Fruit fly (Drosophila melanogaster) whole organism, prepupa: Measurements from ENCODE around the gene CG16985.

Experiments
- Blimp-1 ChIP-seq: fragments of 200-800 bp; sonication (Bioruptor generic); optimal IDR thresholded peaks from 3 replicates; lab custom pipeline; 2017; ENCODE audit warnings: missing biosample characterization, missing genetic modification characterization, mild to moderate bottlenecking, moderate library complexity, missing genetic modification reagents
- CG10631 ChIP-seq: fragments of 200-800 bp; sonication (Bioruptor generic); optimal IDR thresholded peaks from 2 replicates; lab custom pipeline; 2016; ENCODE audit warnings: missing biosample characterization, missing genetic modification characterization
- CG11294 ChIP-seq: fragments of 200-800 bp; sonication (Bioruptor generic); IDR thresholded peaks from 2 replicates; pipeline ENCODE4 v1.3.6; 2022; ENCODE audit warnings: missing biosample characterization, missing genetic modification characterization
- CG11762 ChIP-seq: fragments of 200-800 bp; sonication (Bioruptor generic); optimal IDR thresholded peaks from 3 replicates; lab custom pipeline; 2016; ENCODE audit warnings: missing biosample characterization, missing genetic modification characterization; ENCODE audit not compliant: insufficient read depth
- CG11902 ChIP-seq: fragments of 200-800 bp; sonication (Bioruptor generic); optimal IDR thresholded peaks from 3 replicates; lab custom pipeline; 2016; ENCODE audit warnings: missing biosample characterization, missing genetic modification characterization
- CG15336 ChIP-seq: fragments of 200-800 bp; sonication (Bioruptor generic); IDR thresholded peaks from 2 replicates; pipeline ENCODE4 v1.3.6; 2022; ENCODE audit warnings: missing biosample characterization, missing genetic modification characterization
- CG1621 ChIP-seq: fragments of 200-800 bp; sonication (Bioruptor generic); optimal IDR thresholded peaks from 3 replicates; lab custom pipeline; 2018; ENCODE audit warnings: missing biosample characterization, mild to moderate bottlenecking, missing genetic modification characterization
- CG16779 ChIP-seq: fragments of 200-800 bp; sonication (Bioruptor generic); optimal IDR thresholded peaks from 3 replicates; lab custom pipeline; 2017; ENCODE audit warnings: missing biosample characterization, mild to moderate bottlenecking, missing genetic modification characterization
- CG3032 ChIP-seq: fragments of 200-800 bp; optimal IDR thresholded peaks from 2 replicates; lab custom pipeline; 2019; ENCODE audit warnings: missing biosample characterization, mild to moderate bottlenecking, missing genetic modification characterization, moderate library complexity
- CG31627 ChIP-seq: fragments of 200-800 bp; sonication (Bioruptor generic); optimal IDR thresholded peaks from 3 replicates; lab custom pipeline; 2016; ENCODE audit warnings: missing biosample characterization, missing genetic modification characterization
- CG32006 ChIP-seq: fragments of 200-800 bp; sonication (Bioruptor generic); optimal IDR thresholded peaks from 3 replicates; lab custom pipeline; 2017; ENCODE audit warnings: missing biosample characterization, mild to moderate bottlenecking, missing genetic modification characterization
- CG34406 ChIP-seq: fragments of 200-800 bp; sonication (Bioruptor generic); optimal IDR thresholded peaks from 3 replicates; lab custom pipeline; 2016; ENCODE audit warnings: missing biosample characterization, missing genetic modification characterization
- CG3919 ChIP-seq: fragments of 200-800 bp; sonication (Bioruptor generic); optimal IDR thresholded peaks from 3 replicates; lab custom pipeline; 2016; ENCODE audit warnings: missing biosample characterization, missing genetic modification characterization
- CG4318 ChIP-seq: fragments of 200-800 bp; sonication (Bioruptor generic); optimal IDR thresholded peaks from 3 replicates; lab custom pipeline; 2017; ENCODE audit warnings: missing biosample characterization, mild to moderate bottlenecking, missing genetic modification characterization
- CG7368 ChIP-seq: fragments of 200-800 bp; sonication (Bioruptor generic); optimal IDR thresholded peaks from 3 replicates; lab custom pipeline; 2016; ENCODE audit warnings: missing biosample characterization, missing genetic modification characterization
- CG8119 ChIP-seq: fragments of 200-800 bp; sonication (Bioruptor generic); IDR thresholded peaks from 3 replicates; pipeline ENCODE4 v1.3.6; 2022; ENCODE audit warnings: missing biosample characterization, missing genetic modification characterization
- CG8319 ChIP-seq: fragments of 200-800 bp; sonication (Bioruptor generic); optimal IDR thresholded peaks from 3 replicates; lab custom pipeline; 2016; ENCODE audit warnings: missing biosample characterization, missing genetic modification characterization
- CG8632 ChIP-seq: fragments of 200-800 bp; sonication (Bioruptor generic); optimal IDR thresholded peaks from 3 replicates; lab custom pipeline; 2016; ENCODE audit warnings: missing biosample characterization, missing genetic modification characterization
- CG9139 ChIP-seq: fragments of 200-800 bp; sonication (Bioruptor generic); optimal IDR thresholded peaks from 3 replicates; lab custom pipeline; 2017; ENCODE audit warnings: missing biosample characterization, mild to moderate bottlenecking, missing genetic modification characterization
- Eip75B ChIP-seq: fragments of 200-800 bp; sonication (Bioruptor generic); optimal IDR thresholded peaks from 3 replicates; lab custom pipeline; 2016; ENCODE audit warnings: missing biosample characterization, missing genetic modification characterization
- Eip78C ChIP-seq: fragments of 200-800 bp; sonication (Bioruptor generic); peaks from one replicate; lab custom pipeline; 2016; ENCODE audit warnings: missing biosample characterization, missing genetic modification characterization
- Eip93F ChIP-seq: fragments of 200-800 bp; sonication (Bioruptor generic); optimal IDR thresholded peaks from 2 replicates; lab custom pipeline; 2016; ENCODE audit warnings: missing biosample characterization, mild to moderate bottlenecking, missing genetic modification characterization
- Ets21C ChIP-seq: fragments of 200-800 bp; sonication (Bioruptor generic); optimal IDR thresholded peaks from 3 replicates; lab custom pipeline; 2016; ENCODE audit warnings: missing biosample characterization, missing genetic modification characterization
- Ets96B ChIP-seq: fragments of 200-800 bp; optimal IDR thresholded peaks from 2 replicates; lab custom pipeline; 2019; ENCODE audit warnings: missing biosample characterization, mild to moderate bottlenecking, missing genetic modification characterization, moderate library complexity
- Gug ChIP-seq: fragments of 200-800 bp; sonication (Bioruptor generic); IDR thresholded peaks from 2 replicates; pipeline ENCODE4 v1.3.6; 2022; ENCODE audit warnings: missing biosample characterization, missing genetic modification characterization
- Hr38 ChIP-seq: sonication (Bioruptor generic); optimal IDR thresholded peaks from 2 replicates; lab custom pipeline; 2016; ENCODE audit warnings: missing biosample characterization, missing genetic modification characterization
- Met ChIP-seq: fragments of 200-800 bp; sonication (Bioruptor generic); optimal IDR thresholded peaks from 3 replicates; lab custom pipeline; 2016; ENCODE audit warnings: missing biosample characterization, missing genetic modification characterization
- OdsH ChIP-seq: fragments of 200-800 bp; sonication (Bioruptor generic); optimal IDR thresholded peaks from 3 replicates; lab custom pipeline; 2016; ENCODE audit warnings: missing biosample characterization, missing genetic modification characterization
- Smox ChIP-seq: fragments of 200-800 bp; sonication (Bioruptor generic); optimal IDR thresholded peaks from 3 replicates; lab custom pipeline; 2016; ENCODE audit warnings: missing biosample characterization, missing genetic modification characterization
- Sox102F ChIP-seq: fragments of 200-800 bp; sonication (Bioruptor generic); optimal IDR thresholded peaks from 2 replicates; lab custom pipeline; 2016; ENCODE audit warnings: missing biosample characterization, mild to moderate bottlenecking, missing genetic modification characterization
- Sox14 ChIP-seq: fragments of 200-800 bp; sonication (Bioruptor generic); optimal IDR thresholded peaks from 3 replicates; lab custom pipeline; 2016; ENCODE audit warnings: missing biosample characterization, missing genetic modification characterization
- Sox15 ChIP-seq: fragments of 200-800 bp; sonication (Bioruptor generic); optimal IDR thresholded peaks from 3 replicates; lab custom pipeline; 2016; ENCODE audit warnings: missing biosample characterization, missing genetic modification characterization
- achi ChIP-seq: fragments of 200-800 bp; sonication (Bioruptor generic); optimal IDR thresholded peaks from 3 replicates; lab custom pipeline; 2016; ENCODE audit warnings: missing biosample characterization, missing genetic modification characterization
- acj6 ChIP-seq: fragments of 200-800 bp; sonication (Bioruptor generic); optimal IDR thresholded peaks from 3 replicates; lab custom pipeline; 2016; ENCODE audit warnings: missing biosample characterization, missing genetic modification characterization
- cyc ChIP-seq: fragments of 200-800 bp; sonication (Bioruptor generic); optimal IDR thresholded peaks from 3 replicates; lab custom pipeline; 2016; ENCODE audit warnings: missing biosample characterization, missing genetic modification characterization
- dac ChIP-seq: fragments of 200-800 bp; sonication (Bioruptor generic); optimal IDR thresholded peaks from 2 replicates; lab custom pipeline; 2017; ENCODE audit warnings: missing biosample characterization, mild to moderate bottlenecking, missing genetic modification characterization
- dsx ChIP-seq: fragments of 200-800 bp; optimal IDR thresholded peaks from 3 replicates; lab custom pipeline; 2019; ENCODE audit warnings: missing biosample characterization, mild to moderate bottlenecking, missing genetic modification characterization, moderate library complexity; ENCODE audit not compliant: poor library complexity, severe bottlenecking
- eg ChIP-seq: fragments of 200-800 bp; sonication (Bioruptor generic); IDR thresholded peaks from 3 replicates; pipeline ENCODE4 v1.3.6; 2022; ENCODE audit warnings: missing biosample characterization, missing genetic modification characterization
- esn ChIP-seq: fragments of 200-800 bp; sonication (Bioruptor generic); optimal IDR thresholded peaks from 2 replicates; lab custom pipeline; 2016; ENCODE audit warnings: missing biosample characterization, mild to moderate bottlenecking, missing genetic modification characterization, moderate library complexity
- fd59A ChIP-seq: fragments of 200-800 bp; sonication (Bioruptor generic); optimal IDR thresholded peaks from 2 replicates; lab custom pipeline; 2017; ENCODE audit warnings: missing biosample characterization, mild to moderate bottlenecking, missing genetic modification characterization, missing genetic modification reagents
- fd85E ChIP-seq: fragments of 200-800 bp; sonication (Bioruptor generic); optimal IDR thresholded peaks from 3 replicates; lab custom pipeline; 2016; ENCODE audit warnings: missing biosample characterization, missing genetic modification characterization
- fkh ChIP-seq: fragments of 200-800 bp; sonication (Bioruptor generic); optimal IDR thresholded peaks from 3 replicates; lab custom pipeline; 2017; ENCODE audit warnings: missing biosample characterization, mild to moderate bottlenecking, missing genetic modification characterization, moderate library complexity
- net ChIP-seq: fragments of 200-800 bp; sonication (Bioruptor generic); optimal IDR thresholded peaks from 3 replicates; lab custom pipeline; 2016; ENCODE audit warnings: missing biosample characterization, missing genetic modification characterization
- pdm3 ChIP-seq: fragments of 200-800 bp; sonication (Bioruptor generic); optimal IDR thresholded peaks from 3 replicates; lab custom pipeline; 2016; ENCODE audit warnings: missing biosample characterization, missing genetic modification characterization
- salr ChIP-seq, 2 experiments: fragments of 200-800 bp; sonication (Bioruptor generic); optimal IDR thresholded peaks; 3 replicates each; lab custom pipeline; 2016 to 2018; ENCODE audit warnings: missing biosample characterization in 2 of 2, missing genetic modification characterization in 2 of 2, mild to moderate bottlenecking in 1 of 2
- ss ChIP-seq, 2 experiments: fragments of 200-800 bp; sonication (Bioruptor generic); optimal IDR thresholded peaks; 2 replicates in 1 of 2; 3 replicates in 1 of 2; lab custom pipeline; 2017 to 2018; ENCODE audit warnings: mild to moderate bottlenecking in 2 of 2, missing biosample characterization in 2 of 2, missing genetic modification characterization in 2 of 2, moderate library complexity in 1 of 2
- svp ChIP-seq: fragments of 200-800 bp; sonication (Bioruptor generic); peaks from one replicate; lab custom pipeline; 2016; ENCODE audit warnings: missing biosample characterization, missing genetic modification characterization
- topi ChIP-seq: fragments of 200-800 bp; sonication (Bioruptor generic); optimal IDR thresholded peaks from 3 replicates; lab custom pipeline; 2016; ENCODE audit warnings: missing biosample characterization, missing genetic modification characterization

Gene CG16985

DNA sequence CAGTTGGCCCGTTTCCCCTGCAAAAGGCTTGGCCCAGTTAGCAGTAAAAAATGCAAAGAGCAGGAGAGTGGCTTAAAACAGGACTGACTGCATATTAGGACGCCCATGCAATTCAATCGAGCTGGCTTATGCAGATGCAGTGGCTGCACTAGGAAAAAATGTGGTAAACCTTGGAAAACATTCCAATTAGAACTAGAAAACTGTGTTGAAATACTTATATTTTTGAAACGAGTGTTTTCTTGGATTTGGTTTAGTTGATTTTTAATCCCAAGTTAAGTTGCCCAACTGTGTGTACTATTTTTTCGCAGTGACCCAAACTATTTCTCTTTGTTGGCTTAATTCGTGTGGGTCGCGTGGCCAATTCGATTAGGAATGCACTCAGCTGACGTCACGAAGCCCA is 16.8 kb upstream of the CG16985 start (continued):
- TF ChIP-seq Smox (GFP tag; lab: Kevin White, UChicago) = no peak
- no peak for TF ChIP-seq ss (GFP tag; optimal IDR thresholded peaks at IDR 0.05; lab: Kevin White, UChicago)
- TF ChIP-seq esn (GFP tag; lab: Kevin White, UChicago) = no peak
- TF ChIP-seq CG8319 (GFP tag; lab: Kevin White, UChicago) = no peak
- no peak for TF ChIP-seq fd85E (GFP tag; lab: Kevin White, UChicago)
- no peak for TF ChIP-seq Blimp-1 (GFP tag; lab: Kevin White, UChicago)

DNA sequence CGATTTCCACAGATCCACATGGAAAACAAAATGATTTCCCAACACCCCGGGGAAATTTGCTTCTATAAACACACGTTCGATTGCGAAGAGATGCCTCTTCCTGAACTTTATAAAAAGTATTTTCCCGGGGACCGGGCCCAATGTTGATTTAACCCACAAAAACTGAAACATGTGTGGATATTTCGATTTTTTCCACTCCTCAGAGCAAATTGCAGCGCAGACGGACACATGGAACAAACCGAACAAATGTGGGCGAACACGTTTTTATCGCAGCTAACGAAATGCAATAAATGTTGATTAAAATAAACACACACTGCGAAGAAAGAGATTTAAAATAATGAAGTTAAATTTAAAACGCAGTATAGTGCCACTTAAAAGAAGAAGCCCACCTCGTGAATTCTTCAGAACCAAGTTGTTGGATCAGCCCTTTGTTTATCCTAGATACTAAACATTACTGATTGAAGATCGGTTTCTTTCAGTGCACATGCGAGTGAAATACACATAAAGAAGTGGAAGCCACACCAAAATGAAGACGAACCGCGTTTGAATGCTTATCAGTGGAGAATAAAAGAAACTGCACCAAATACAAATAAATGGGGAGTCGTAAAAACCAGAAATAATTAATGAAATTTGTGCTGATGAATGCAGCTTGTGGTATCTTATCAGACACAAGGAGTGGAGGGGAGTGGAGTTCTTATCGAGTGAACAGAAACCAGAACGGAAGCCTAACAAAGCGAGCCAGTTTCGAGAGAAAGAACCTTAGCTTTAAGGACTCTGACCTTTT is 16.2 kb upstream of the CG16985 start:
- peak; percentile 66 for TF ChIP-seq CG11762 (GFP tag; lab: Kevin White, UChicago)
- peak; percentile 77 for TF ChIP-seq CG11294 (GFP tag; lab: Robert Waterston, UW)
- peak; percentile 65 for TF ChIP-seq net (GFP tag; lab: Kevin White, UChicago)
- TF ChIP-seq CG16779 = peak; percentile 64
- peak; percentile 83 for TF ChIP-seq CG15336 (GFP tag; lab: Robert Waterston, UW)
- TF ChIP-seq fkh (GFP tag; lab: Kevin White, UChicago) = peak; percentile 40
- peak; percentile 40 for TF ChIP-seq fd59A (GFP tag; lab: Kevin White, UChicago)
- TF ChIP-seq fd85E (GFP tag; lab: Kevin White, UChicago) = no peak
- peak; percentile 95 for TF ChIP-seq svp (GFP tag; lab: Kevin White, UChicago)
- peak; percentile 27 to 57 for TF ChIP-seq salr (GFP tag; optimal IDR thresholded peaks at IDR 0.05; lab: Kevin White, UChicago)
- TF ChIP-seq CG34406 (GFP tag; lab: Kevin White, UChicago) = peak; percentile 69
- TF ChIP-seq CG1621 (tag; lab: Kevin White, UChicago) = peak; percentile 67
- TF ChIP-seq Eip93F (GFP tag; lab: Kevin White, UChicago) = peak; percentile 95
- peak; percentile 77 for TF ChIP-seq Ets96B
- peak; percentile 94 for TF ChIP-seq Eip78C (GFP tag; lab: Kevin White, UChicago)
- TF ChIP-seq dac = peak; percentile 54
- TF ChIP-seq Gug (GFP tag; lab: Robert Waterston, UW) = peak; percentile 87
- peak; percentile 90 for TF ChIP-seq Met (GFP tag; lab: Kevin White, UChicago)
- TF ChIP-seq cyc (GFP tag; lab: Kevin White, UChicago) = peak; percentile 92
- TF ChIP-seq CG7368 (GFP tag; lab: Kevin White, UChicago) = peak; percentile 66
- peak; percentile 83 for TF ChIP-seq Eip75B (GFP tag; lab: Kevin White, UChicago)
- TF ChIP-seq CG3032 (tag; lab: Kevin White, UChicago) = peak; percentile 73
- peak; percentile 81 for TF ChIP-seq pdm3 (GFP tag; lab: Kevin White, UChicago)
- TF ChIP-seq dsx (GFP tag; lab: Kevin White, UChicago) = peak; percentile 39
- TF ChIP-seq CG9139 = peak; percentile 31
- TF ChIP-seq achi (GFP tag; lab: Kevin White, UChicago) = peak; percentile 75
- peak; percentile 70; the same call in 2 of the 3 replicates for TF ChIP-seq CG8119 (GFP tag; lab: Robert Waterston, UW)
- peak; percentile 85 for TF ChIP-seq CG3919 (GFP tag; lab: Kevin White, UChicago)
- peak; percentile 66 for TF ChIP-seq CG10631
- TF ChIP-seq CG32006 (GFP tag; lab: Kevin White, UChicago) = peak; percentile 78
- peak; percentile 79 for TF ChIP-seq OdsH (GFP tag; lab: Kevin White, UChicago)
- TF ChIP-seq Sox102F (GFP tag; lab: Kevin White, UChicago) = peak; percentile 92
- TF ChIP-seq Sox14 (GFP tag; lab: Kevin White, UChicago) = peak; percentile 88
- peak; percentile 60 for TF ChIP-seq CG4318
- TF ChIP-seq CG8319 (GFP tag; lab: Kevin White, UChicago) = peak; percentile 49
- no peak for TF ChIP-seq Hr38
- peak; percentile 73 for TF ChIP-seq CG8632 (GFP tag; lab: Kevin White, UChicago)
- peak; percentile 82 for TF ChIP-seq acj6 (GFP tag; lab: Kevin White, UChicago)
- peak; percentile 92 for TF ChIP-seq CG31627 (GFP tag; lab: Kevin White, UChicago)
- TF ChIP-seq Ets21C (GFP tag; lab: Kevin White, UChicago) = peak; percentile 83
- peak; percentile 60 for TF ChIP-seq Sox15 (GFP tag; lab: Kevin White, UChicago)
- TF ChIP-seq Blimp-1 (GFP tag; lab: Kevin White, UChicago) = peak; percentile 82
- TF ChIP-seq CG11902 (GFP tag; lab: Kevin White, UChicago) = peak; percentile 67
- TF ChIP-seq eg (GFP tag; lab: Robert Waterston, UW) = peak; percentile 90
- TF ChIP-seq topi (GFP tag; lab: Kevin White, UChicago) = peak; percentile 92
- peak; percentile 94 for TF ChIP-seq esn (GFP tag; lab: Kevin White, UChicago)
